Fruit fly (Drosophila melanogaster): ENCODE results near the gene CG42724.

- TF ChIP-seq insv (optimal IDR thresholded peaks at IDR 0.05) = no peak
- TF ChIP-seq Sin3A (optimal IDR thresholded peaks at IDR 0.05) = no peak
Measured at dm6 chr3R:6374307-6374574, 6.2 kb upstream of the CG42724 start, which contains the start of gene CG42564.

All from Kc167 (cell line).